Worm (Caenorhabditis elegans) whole organism, midembryonic: ENCODE data around the gene C26G2.2.
A peak's percentile ranks its signal among the peaks of the same experiment; 100 is the strongest.

ENCODE experiments used
- T22C8.4 ChIP-seq: fragments of 200-800 bp; sonication (Bioruptor generic); IDR thresholded peaks from 2 replicates; pipeline ENCODE4 v1.3.6; 2022; ENCODE audit warnings: missing genetic modification characterization, missing compliant biosample characterization
- cog-1 ChIP-seq: sonication (generic microtip); optimal IDR thresholded peaks from 2 replicates; lab custom pipeline; 2016; ENCODE audit warnings: missing genetic modification characterization, missing compliant biosample characterization
- flt-1 ChIP-seq: fragments of 200-800 bp; sonication (Bioruptor generic); IDR thresholded peaks from 2 replicates; pipeline ENCODE4 v1.3.6; 2022; ENCODE audit warnings: missing genetic modification characterization, missing compliant biosample characterization
- klf-2 ChIP-seq: fragments of 200-800 bp; sonication (Bioruptor generic); conservative IDR thresholded peaks from 2 replicates; pipeline ENCODE4 v1.3.6; 2022; ENCODE audit warnings: missing genetic modification reagents, missing genetic modification characterization, missing compliant biosample characterization
- med-1 ChIP-seq: sonication (generic microtip); optimal IDR thresholded peaks from 2 replicates; lab custom pipeline; 2017; ENCODE audit warnings: missing genetic modification characterization, mild to moderate bottlenecking, missing compliant biosample characterization, antibody characterized with exemption, missing genetic modification reagents; ENCODE audit not compliant: insufficient read depth
- ref-1 ChIP-seq: fragments of 200-800 bp; sonication (Bioruptor generic); conservative IDR thresholded peaks from 2 replicates; pipeline ENCODE4 v1.3.6; 2022; ENCODE audit warnings: missing genetic modification reagents, missing genetic modification characterization, missing compliant biosample characterization
- tab-1 ChIP-seq: fragments of 200-800 bp; sonication (Bioruptor generic); IDR thresholded peaks from 2 replicates; pipeline ENCODE4 v1.3.6; 2022; ENCODE audit warnings: missing genetic modification characterization, missing compliant biosample characterization
- ztf-23 ChIP-seq: fragments of 200-800 bp; sonication (Bioruptor generic); IDR thresholded peaks from 2 replicates; pipeline ENCODE4 v1.3.6; 2022; ENCODE audit warnings: missing genetic modification reagents, missing genetic modification characterization, missing compliant biosample characterization
- ztf-29 ChIP-seq: fragments of 200-800 bp; sonication (Bioruptor generic); IDR thresholded peaks from 2 replicates; pipeline ENCODE4 v1.3.6; 2022; ENCODE audit warnings: missing genetic modification reagents, missing genetic modification characterization, missing compliant biosample characterization

C26G2.2 gene

ce11 chrX:14664028-14664427 is at the start of gene C26G2.2:
Gene C26G2.2 (plus strand): TSS chrX:14664328.
- no peak for TF ChIP-seq T22C8.4 (GFP tag; lab: Robert Waterston, UW)

DNA sequence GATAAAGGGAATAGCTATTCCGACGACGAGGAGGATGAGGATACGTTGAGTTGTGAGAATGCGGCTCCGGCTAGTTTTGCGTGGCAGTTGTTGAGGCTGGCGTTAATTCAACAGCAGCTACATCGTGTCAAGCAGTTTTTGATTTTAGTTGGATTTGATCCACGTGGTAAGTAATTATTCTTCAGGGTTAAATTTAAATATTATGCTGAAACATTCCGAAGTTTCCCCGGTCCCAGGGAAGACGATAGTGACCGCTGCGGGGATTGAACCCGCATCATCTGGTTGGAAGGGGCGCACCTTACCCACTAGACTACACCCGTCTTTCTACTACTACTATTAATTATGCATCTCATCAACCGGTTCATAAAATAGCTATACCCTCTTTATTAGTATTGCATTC is 42.9 kb upstream of the C26G2.2 start:
- TF ChIP-seq ztf-29 (GFP tag; lab: Robert Waterston, UW): no peak
- TF ChIP-seq klf-2 (GFP tag; lab: Robert Waterston, UW): no peak
- no peak for TF ChIP-seq cog-1 (tag; lab: Kevin White, UChicago)
- no peak for TF ChIP-seq flt-1 (GFP tag; lab: Robert Waterston, UW)
- no peak for TF ChIP-seq med-1
- no peak for TF ChIP-seq T22C8.4 (GFP tag; lab: Robert Waterston, UW)
- TF ChIP-seq ztf-23 (GFP tag; lab: Robert Waterston, UW): no peak
- TF ChIP-seq tab-1 (GFP tag; lab: Robert Waterston, UW): no peak
- no peak for TF ChIP-seq ref-1 (GFP tag; lab: Robert Waterston, UW)

DNA sequence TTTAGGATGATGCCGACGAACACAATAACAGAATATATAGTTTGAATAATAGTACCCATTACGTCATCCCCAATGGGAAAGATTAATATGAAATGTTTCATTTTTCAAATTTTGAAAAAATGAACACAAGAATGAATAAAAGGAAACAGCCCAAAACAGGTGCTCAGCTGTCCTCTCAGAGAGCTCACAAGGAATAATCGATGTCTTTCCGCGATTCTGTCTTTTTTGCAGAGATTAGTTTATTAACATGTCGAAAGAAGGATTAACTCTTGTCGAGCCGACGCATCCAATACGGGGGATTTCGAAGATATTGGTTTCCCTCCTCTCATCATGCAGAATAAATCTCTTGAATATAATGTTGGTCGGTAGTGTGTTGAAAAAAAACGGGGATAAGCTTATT is 35.3 kb upstream of the C26G2.2 start, which contains the start of gene F54E4.2:
Gene F54E4.2, minus strand, starts transcription at position 101 of the 400 bp plus-strand sequence.
- TF ChIP-seq T22C8.4 (GFP tag; lab: Robert Waterston, UW) (no peak), ztf-23 (GFP tag; lab: Robert Waterston, UW) (no peak), flt-1 (GFP tag; lab: Robert Waterston, UW) (no peak), klf-2 (GFP tag; lab: Robert Waterston, UW) (no peak)

DNA sequence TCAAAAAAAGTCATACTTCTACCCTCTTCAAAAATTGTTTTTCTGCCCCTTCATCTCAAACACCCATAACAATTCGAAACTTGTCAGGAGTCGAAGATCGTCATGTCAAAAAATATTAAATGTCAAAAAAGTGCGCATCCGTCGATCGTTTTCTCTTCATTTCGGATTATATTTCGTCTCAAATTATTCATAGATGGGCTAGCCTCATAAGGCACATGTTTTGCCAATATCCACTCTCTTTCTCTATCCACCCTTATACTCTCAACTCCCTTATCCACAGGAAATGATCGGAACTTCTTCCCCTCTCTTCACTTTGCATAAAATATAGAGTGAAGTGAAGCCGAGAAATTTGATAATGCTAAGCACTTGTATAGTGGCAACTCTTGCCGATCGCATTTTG is 30.4 kb upstream of the C26G2.2 start:
- TF ChIP-seq klf-2 (GFP tag; lab: Robert Waterston, UW) (no peak), cog-1 (tag; lab: Kevin White, UChicago) (no peak), med-1 (no peak), ztf-29 (GFP tag; lab: Robert Waterston, UW) (no peak), tab-1 (GFP tag; lab: Robert Waterston, UW) (no peak), ref-1 (GFP tag; lab: Robert Waterston, UW) (no peak), flt-1 (GFP tag; lab: Robert Waterston, UW) (no peak), ztf-23 (GFP tag; lab: Robert Waterston, UW) (no peak), T22C8.4 (GFP tag; lab: Robert Waterston, UW) (no peak)

DNA sequence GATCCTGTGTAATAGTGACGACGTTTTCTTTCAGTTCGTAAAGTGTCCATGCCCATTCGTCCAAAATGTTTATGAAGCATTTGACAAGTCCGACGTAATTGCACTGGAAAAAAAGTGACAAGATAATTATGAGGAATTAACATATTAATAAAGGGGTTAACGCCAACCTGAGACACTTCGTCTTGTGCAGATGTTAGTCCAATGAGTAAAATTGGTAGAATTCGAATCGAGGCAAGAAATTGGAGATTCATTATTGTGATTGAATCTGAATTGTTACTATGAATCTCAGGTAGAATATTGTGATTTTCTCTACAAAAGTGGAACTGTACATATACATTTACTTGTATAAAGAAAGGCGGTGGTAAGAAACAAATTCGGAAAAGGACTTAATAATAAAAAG is 28.0 kb upstream of the C26G2.2 start, which contains the start of gene F54E4.3:
Gene F54E4.3, minus strand, starts transcription at position 265 of the 400 bp plus-strand sequence.
- TF ChIP-seq tab-1 (GFP tag; lab: Robert Waterston, UW) (no peak), ref-1 (GFP tag; lab: Robert Waterston, UW) (no peak), T22C8.4 (GFP tag; lab: Robert Waterston, UW) (no peak), flt-1 (GFP tag; lab: Robert Waterston, UW) (no peak), med-1 (no peak), klf-2 (GFP tag; lab: Robert Waterston, UW) (no peak), cog-1 (tag; lab: Kevin White, UChicago) (no peak), ztf-23 (GFP tag; lab: Robert Waterston, UW) (no peak), ztf-29 (GFP tag; lab: Robert Waterston, UW) (no peak)

DNA sequence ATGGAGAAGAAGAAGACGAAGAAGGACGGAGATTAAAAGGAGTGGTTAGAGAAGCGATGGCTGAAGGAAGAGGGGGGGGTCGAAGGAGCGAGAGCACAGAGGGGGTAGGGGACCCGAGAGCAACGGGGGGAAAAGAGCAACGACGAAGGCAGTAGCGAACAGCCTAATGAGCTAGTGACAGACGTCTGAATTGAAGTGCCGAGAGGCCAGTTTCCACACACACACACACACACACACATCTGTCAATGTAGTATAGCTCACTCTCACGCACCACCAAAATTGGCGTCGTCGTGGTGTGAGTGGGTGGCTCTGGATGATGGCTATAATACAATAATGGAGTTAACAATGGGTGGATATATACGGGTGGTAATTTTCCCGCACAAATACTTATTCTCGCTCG is 27.4 kb upstream of the C26G2.2 start:
- TF ChIP-seq ztf-23 (GFP tag; lab: Robert Waterston, UW) (no peak), flt-1 (GFP tag; lab: Robert Waterston, UW) (peak; percentile 36; the same call in 1 of the 2 replicates), tab-1 (GFP tag; lab: Robert Waterston, UW) (peak; percentile 67)

DNA sequence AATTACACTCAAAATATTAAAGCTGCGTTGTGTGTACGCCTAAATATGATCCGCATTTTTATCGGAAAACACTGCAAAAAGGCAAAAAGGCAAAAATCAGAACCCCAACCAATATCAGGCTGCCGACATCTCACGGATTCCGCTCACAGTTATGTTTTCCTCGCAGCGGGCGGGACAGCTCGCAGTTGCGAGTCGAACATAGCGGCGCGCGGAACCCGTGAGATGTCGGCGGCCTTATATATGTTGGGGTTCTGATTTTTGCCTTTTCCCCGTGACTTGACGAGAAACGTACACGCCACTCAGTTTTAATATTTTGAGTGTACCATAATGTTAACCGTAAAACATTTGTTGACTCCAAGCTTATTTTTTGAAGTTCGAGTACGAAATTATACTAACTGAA is 26.7 kb upstream of the C26G2.2 start:
- no peak for TF ChIP-seq ref-1 (GFP tag; lab: Robert Waterston, UW)
- TF ChIP-seq med-1: no peak
- no peak for TF ChIP-seq flt-1 (GFP tag; lab: Robert Waterston, UW)
- no peak for TF ChIP-seq klf-2 (GFP tag; lab: Robert Waterston, UW)
- TF ChIP-seq cog-1 (tag; lab: Kevin White, UChicago): no peak
- no peak for TF ChIP-seq ztf-29 (GFP tag; lab: Robert Waterston, UW)
- TF ChIP-seq tab-1 (GFP tag; lab: Robert Waterston, UW): no peak
- TF ChIP-seq T22C8.4 (GFP tag; lab: Robert Waterston, UW): no peak
- no peak for TF ChIP-seq ztf-23 (GFP tag; lab: Robert Waterston, UW)

ce11 chrX:14639941-14640340 is 24.2 kb upstream of the C26G2.2 start:
- TF ChIP-seq klf-2 (GFP tag; lab: Robert Waterston, UW): no peak
- 0 out of 2 replicates have a peak, but pooled peaks have one; percentile 20 for TF ChIP-seq ztf-23 (GFP tag; lab: Robert Waterston, UW)

ce11 chrX:14645392-14645791 is 18.7 kb upstream of the C26G2.2 start, which contains the start of gene F54E4.4:
Gene F54E4.4 (minus strand): TSS chrX:14645492.
- TF ChIP-seq klf-2 (GFP tag; lab: Robert Waterston, UW) (no peak), flt-1 (GFP tag; lab: Robert Waterston, UW) (no peak), ztf-23 (GFP tag; lab: Robert Waterston, UW) (no peak), tab-1 (GFP tag; lab: Robert Waterston, UW) (no peak), cog-1 (tag; lab: Kevin White, UChicago) (no peak), med-1 (no peak), ref-1 (GFP tag; lab: Robert Waterston, UW) (no peak), ztf-29 (GFP tag; lab: Robert Waterston, UW) (no peak), T22C8.4 (GFP tag; lab: Robert Waterston, UW) (no peak)

- no peak for TF ChIP-seq tab-1 (GFP tag; lab: Robert Waterston, UW)
- TF ChIP-seq ztf-29 (GFP tag; lab: Robert Waterston, UW): no peak
- no peak for TF ChIP-seq flt-1 (GFP tag; lab: Robert Waterston, UW)
- no peak for TF ChIP-seq med-1
- no peak for TF ChIP-seq T22C8.4 (GFP tag; lab: Robert Waterston, UW)
- no peak for TF ChIP-seq cog-1 (tag; lab: Kevin White, UChicago)
These were observed 14.9 kb upstream of the C26G2.2 start for ce11 chrX:14649224-14649623.
